Fruit fly (Drosophila melanogaster) whole organism, embryonic: ENCODE results near the gene RpS17.

Experiments
- CG13123 ChIP-seq: fragments of 200-800 bp; sonication (Bioruptor generic); optimal IDR thresholded peaks from 2 replicates; lab custom pipeline; 2016; ENCODE audit warnings: missing biosample characterization, missing genetic modification characterization
- CG14050 ChIP-seq: fragments of 200-800 bp; sonication (Bioruptor generic); IDR thresholded peaks from 3 replicates; pipeline ENCODE4 v1.3.6; 2022; ENCODE audit warnings: missing biosample characterization, missing genetic modification characterization
- CG15696 ChIP-seq: fragments of 200-800 bp; sonication (Bioruptor generic); optimal IDR thresholded peaks from 2 replicates; lab custom pipeline; 2019; ENCODE audit warnings: missing biosample characterization, mild to moderate bottlenecking, missing genetic modification characterization, moderate library complexity
- CG1647 ChIP-seq: fragments of 200-800 bp; sonication (Bioruptor generic); optimal IDR thresholded peaks from 3 replicates; lab custom pipeline; 2016; ENCODE audit warnings: missing biosample characterization, missing genetic modification characterization
- CG16779 ChIP-seq: fragments of 200-800 bp; sonication (Bioruptor generic); IDR thresholded peaks from 2 replicates; pipeline ENCODE4 v1.3.6; 2022; ENCODE audit warnings: missing biosample characterization, missing genetic modification characterization
- CG1832 ChIP-seq: fragments of 200-800 bp; sonication (Bioruptor generic); optimal IDR thresholded peaks from 2 replicates; lab custom pipeline; 2017; ENCODE audit warnings: missing biosample characterization, mild to moderate bottlenecking, missing genetic modification characterization, inconsistent platforms
- CG31388 ChIP-seq: fragments of 200-800 bp; sonication (Bioruptor generic); optimal IDR thresholded peaks from 2 replicates; lab custom pipeline; 2016; ENCODE audit warnings: missing biosample characterization, missing genetic modification characterization
- CG4328 ChIP-seq: fragments of 200-800 bp; sonication (Bioruptor generic); optimal IDR thresholded peaks from 3 replicates; lab custom pipeline; 2017; ENCODE audit warnings: missing biosample characterization, missing genetic modification reagents, missing genetic modification characterization
- CG4707 ChIP-seq: fragments of 200-800 bp; sonication (Bioruptor generic); optimal IDR thresholded peaks from 2 replicates; lab custom pipeline; 2018; ENCODE audit warnings: missing biosample characterization, mild to moderate bottlenecking, missing genetic modification characterization, moderate library complexity
- CG4854 ChIP-seq: fragments of 200-800 bp; sonication (Bioruptor generic); optimal IDR thresholded peaks from 2 replicates; lab custom pipeline; 2016; ENCODE audit warnings: missing biosample characterization, missing genetic modification characterization, inconsistent platforms
- CG5180 ChIP-seq: fragments of 200-800 bp; sonication (Bioruptor generic); optimal IDR thresholded peaks from 3 replicates; lab custom pipeline; 2017; ENCODE audit warnings: missing biosample characterization, missing genetic modification characterization, mild to moderate bottlenecking, moderate library complexity, missing genetic modification reagents
- CG7928 ChIP-seq: fragments of 200-800 bp; sonication (Bioruptor generic); optimal IDR thresholded peaks from 2 replicates; lab custom pipeline; 2017; ENCODE audit warnings: missing biosample characterization, mild to moderate bottlenecking, missing genetic modification characterization
- E2f2 ChIP-seq: fragments of 200-800 bp; sonication (Bioruptor generic); IDR thresholded peaks from 2 replicates; pipeline ENCODE4 v1.3.6; 2022; ENCODE audit warnings: missing biosample characterization, missing genetic modification characterization
- HLH4C ChIP-seq: fragments of 200-800 bp; sonication (Bioruptor generic); IDR thresholded peaks from 3 replicates; pipeline ENCODE4 v1.3.6; 2022; ENCODE audit warnings: missing biosample characterization, missing genetic modification characterization; ENCODE audit not compliant: partially characterized antibody
- HmgD ChIP-seq: fragments of 200-800 bp; sonication (Bioruptor generic); optimal IDR thresholded peaks from 3 replicates; lab custom pipeline; 2016; ENCODE audit warnings: missing biosample characterization, missing genetic modification characterization
- Hr39 ChIP-seq: fragments of >200 bp; optimal IDR thresholded peaks from 2 replicates; lab custom pipeline; 2017
- Max ChIP-seq: fragments of 200-800 bp; sonication (Bioruptor generic); optimal IDR thresholded peaks from 2 replicates; lab custom pipeline; 2016; ENCODE audit warnings: missing biosample characterization, mild to moderate bottlenecking, missing genetic modification characterization
- Med ChIP-seq: fragments of 200-800 bp; sonication (Bioruptor generic); peaks from one replicate; lab custom pipeline; 2016; ENCODE audit warnings: missing biosample characterization, missing genetic modification characterization, mild to moderate bottlenecking, inconsistent platforms, moderate library complexity
- Myb ChIP-seq: fragments of 200-800 bp; sonication (Bioruptor generic); optimal IDR thresholded peaks from 2 replicates; lab custom pipeline; 2016; ENCODE audit warnings: missing biosample characterization, missing genetic modification characterization
- NFAT ChIP-seq: fragments of 200-800 bp; sonication (Bioruptor generic); IDR thresholded peaks from 2 replicates; pipeline ENCODE4 v1.3.6; 2022; ENCODE audit warnings: missing biosample characterization, missing genetic modification characterization
- Nf-YC ChIP-seq: fragments of 200-800 bp; optimal IDR thresholded peaks from 3 replicates; lab custom pipeline; 2019; ENCODE audit warnings: missing biosample characterization, mild to moderate bottlenecking, missing genetic modification characterization, moderate library complexity
- Pdp1 ChIP-seq, 2 experiments: fragments of 200-800 bp; sonication (Bioruptor generic); optimal IDR thresholded peaks; 3 replicates each; lab custom pipeline; 2016; ENCODE audit warnings: missing biosample characterization in 2 of 2, missing genetic modification characterization in 2 of 2, mild to moderate bottlenecking in 1 of 2, moderate library complexity in 1 of 2
- Sin3A ChIP-seq: fragments of >200 bp; optimal IDR thresholded peaks from 2 replicates; lab custom pipeline; 2018
- Ssrp ChIP-seq: fragments of 200-800 bp; sonication (Bioruptor generic); optimal IDR thresholded peaks from 2 replicates; lab custom pipeline; 2018; ENCODE audit warnings: missing biosample characterization, mild to moderate bottlenecking, missing genetic modification characterization, moderate library complexity
- TFAM ChIP-seq: fragments of 200-800 bp; sonication (Bioruptor generic); optimal IDR thresholded peaks from 2 replicates; lab custom pipeline; 2017; ENCODE audit warnings: missing biosample characterization, missing genetic modification characterization, inconsistent platforms
- Taf1 ChIP-seq: fragments of 200-800 bp; sonication (Bioruptor generic); IDR thresholded peaks from 2 replicates; pipeline ENCODE4 v1.3.6; 2022; ENCODE audit warnings: missing biosample characterization, missing genetic modification characterization
- bowl ChIP-seq: fragments of 200-800 bp; sonication (Bioruptor generic); IDR thresholded peaks from 2 replicates; pipeline ENCODE4 v1.3.6; 2022; ENCODE audit warnings: missing biosample characterization, missing genetic modification characterization
- btn ChIP-seq: fragments of 200-800 bp; sonication (Bioruptor generic); optimal IDR thresholded peaks from 2 replicates; lab custom pipeline; 2016; ENCODE audit warnings: missing biosample characterization, missing genetic modification characterization
- caup ChIP-seq: fragments of 200-800 bp; sonication (Bioruptor generic); optimal IDR thresholded peaks from 3 replicates; lab custom pipeline; 2017; ENCODE audit warnings: missing biosample characterization, mild to moderate bottlenecking, missing genetic modification characterization, moderate library complexity; ENCODE audit not compliant: severe bottlenecking
- da ChIP-seq: fragments of 200-800 bp; sonication (Bioruptor generic); optimal IDR thresholded peaks from 2 replicates; lab custom pipeline; 2016; ENCODE audit warnings: missing biosample characterization, missing genetic modification characterization
- dimm ChIP-seq: fragments of 200-800 bp; sonication (Bioruptor generic); IDR thresholded peaks from 2 replicates; pipeline ENCODE4 v1.3.6; 2022; ENCODE audit warnings: missing biosample characterization, missing genetic modification characterization
- eyg ChIP-seq: fragments of 200-800 bp; sonication (Bioruptor generic); optimal IDR thresholded peaks from 3 replicates; lab custom pipeline; 2016; ENCODE audit warnings: missing biosample characterization, missing genetic modification characterization
- fru ChIP-seq: fragments of >200 bp; optimal IDR thresholded peaks from 2 replicates; lab custom pipeline; 2017
- gt ChIP-seq: fragments of 200-800 bp; sonication (Bioruptor generic); IDR thresholded peaks from 2 replicates; pipeline ENCODE4 v1.3.6; 2022; ENCODE audit warnings: missing biosample characterization, missing genetic modification characterization
- kah ChIP-seq: fragments of 200-800 bp; sonication (Bioruptor generic); optimal IDR thresholded peaks from 2 replicates; lab custom pipeline; 2018; ENCODE audit warnings: missing biosample characterization, mild to moderate bottlenecking, missing genetic modification characterization
- lbe ChIP-seq: fragments of 200-800 bp; sonication (Bioruptor generic); optimal IDR thresholded peaks from 2 replicates; lab custom pipeline; 2016; ENCODE audit warnings: missing biosample characterization, mild to moderate bottlenecking, missing genetic modification characterization
- lmd ChIP-seq: fragments of 200-800 bp; sonication (Bioruptor generic); IDR thresholded peaks from 2 replicates; pipeline ENCODE4 v1.3.6; 2022; ENCODE audit warnings: missing biosample characterization, missing genetic modification characterization
- lola ChIP-seq, 3 experiments: fragments of >200 bp in 2 of 3; fragments of 200-800 bp in 1 of 3; sonication (Bioruptor generic) in 1 of 3; optimal IDR thresholded peaks; 2 replicates each; lab custom pipeline; 2017 to 2019; ENCODE audit warnings: missing biosample characterization in 3 of 3, missing genetic modification characterization in 3 of 3, mild to moderate bottlenecking in 1 of 3, moderate library complexity in 1 of 3
- luna ChIP-seq: fragments of 200-800 bp; sonication (Bioruptor generic); optimal IDR thresholded peaks from 2 replicates; lab custom pipeline; 2016; ENCODE audit warnings: missing biosample characterization, missing genetic modification characterization
- mld ChIP-seq: fragments of 200-800 bp; sonication (Bioruptor generic); IDR thresholded peaks from 3 replicates; pipeline ENCODE4 v1.3.6; 2022; ENCODE audit warnings: missing biosample characterization, missing genetic modification characterization; ENCODE audit not compliant: partially characterized antibody
- nmo ChIP-seq: fragments of 200-800 bp; sonication (Bioruptor generic); optimal IDR thresholded peaks from 2 replicates; lab custom pipeline; 2018; ENCODE audit warnings: missing biosample characterization, mild to moderate bottlenecking, missing genetic modification characterization, moderate library complexity
- org-1 ChIP-seq: fragments of 200-800 bp; sonication (Bioruptor generic); optimal IDR thresholded peaks from 2 replicates; lab custom pipeline; 2017; ENCODE audit warnings: missing biosample characterization, missing genetic modification characterization
- pb ChIP-seq: fragments of 200-800 bp; sonication (Bioruptor generic); optimal IDR thresholded peaks from 3 replicates; lab custom pipeline; 2016; ENCODE audit warnings: missing biosample characterization, missing genetic modification characterization
- sd ChIP-seq: fragments of 200-800 bp; sonication (Bioruptor generic); optimal IDR thresholded peaks from 3 replicates; lab custom pipeline; 2018; ENCODE audit warnings: missing biosample characterization, mild to moderate bottlenecking, missing genetic modification characterization, moderate library complexity
- sens-2 ChIP-seq: fragments of 200-800 bp; sonication (Bioruptor generic); IDR thresholded peaks from 2 replicates; pipeline ENCODE4 v1.3.6; 2022; ENCODE audit warnings: missing biosample characterization, missing genetic modification characterization
- sna ChIP-seq: fragments of 200-800 bp; sonication (Bioruptor generic); IDR thresholded peaks from 2 replicates; pipeline ENCODE4 v1.3.6; 2022; ENCODE audit warnings: missing biosample characterization, missing genetic modification characterization; ENCODE audit not compliant: partially characterized antibody
- so ChIP-seq: fragments of 200-800 bp; sonication (Bioruptor generic); IDR thresholded peaks from 3 replicates; pipeline ENCODE4 v1.3.6; 2022; ENCODE audit warnings: missing biosample characterization, missing genetic modification characterization
- sob ChIP-seq: fragments of 200-800 bp; sonication (Bioruptor generic); IDR thresholded peaks from 2 replicates; pipeline ENCODE4 v1.3.6; 2022; ENCODE audit warnings: missing biosample characterization, missing genetic modification characterization
- stwl ChIP-seq: fragments of 200-800 bp; sonication (Bioruptor generic); optimal IDR thresholded peaks from 3 replicates; lab custom pipeline; 2018; ENCODE audit warnings: missing biosample characterization, mild to moderate bottlenecking, missing genetic modification characterization, moderate library complexity
- tna ChIP-seq: fragments of 200-800 bp; sonication (Bioruptor generic); IDR thresholded peaks from 2 replicates; pipeline ENCODE4 v1.3.6; 2022; ENCODE audit warnings: missing biosample characterization, missing genetic modification characterization; ENCODE audit not compliant: partially characterized antibody
- unc-4 ChIP-seq: fragments of 200-800 bp; sonication (Bioruptor generic); IDR thresholded peaks from 2 replicates; pipeline ENCODE4 v1.3.6; 2022; ENCODE audit warnings: missing biosample characterization, missing genetic modification characterization; ENCODE audit not compliant: partially characterized antibody

The RpS17 gene

dm6 chr3L:9441907-9442479 lies 12.4 kb upstream of the RpS17 start, which contains the start of the genes Bet3 and Nf-YA (continued):
- peak; percentile 68 for TF ChIP-seq nmo (GFP tag; lab: Kevin White, UChicago)
- no peak for TF ChIP-seq CG4707 (GFP tag; lab: Kevin White, UChicago)
- TF ChIP-seq Hr39 (lab: Kevin White, UChicago): no peak
- peak; percentile 84 for TF ChIP-seq sna
- TF ChIP-seq gt (GFP tag; lab: Robert Waterston, UW): no peak
- no peak for TF ChIP-seq pb
- peak; percentile 55 for TF ChIP-seq CG15696 (tag; lab: Kevin White, UChicago)
- TF ChIP-seq kah (GFP tag; lab: Kevin White, UChicago): no peak
- no peak for TF ChIP-seq CG4328 (GFP tag; lab: Kevin White, UChicago)
- peak in 1 of 3 experiments; percentile 9 for TF ChIP-seq lola (GFP tag; optimal IDR thresholded peaks at IDR 0.05; lab: Kevin White, UChicago)
- TF ChIP-seq da (GFP tag; lab: Kevin White, UChicago): peak; percentile 0
- TF ChIP-seq tna (GFP tag; lab: Robert Waterston, UW): peak; percentile 66
- TF ChIP-seq caup (GFP tag; lab: Kevin White, UChicago): peak; percentile 35
- TF ChIP-seq sens-2 (GFP tag; lab: Robert Waterston, UW): no peak
- TF ChIP-seq Sin3A (lab: Kevin White, UChicago): peak; percentile 38
- peak; percentile 88 for TF ChIP-seq NFAT (GFP tag; lab: Robert Waterston, UW)
- TF ChIP-seq CG31388 (GFP tag; lab: Kevin White, UChicago): peak; percentile 39
- TF ChIP-seq HmgD (GFP tag; lab: Kevin White, UChicago): peak; percentile 67
- peak; percentile 94 for TF ChIP-seq Med (GFP tag; lab: Kevin White, UChicago)
- peak; percentile 98 for TF ChIP-seq Myb (GFP tag; lab: Kevin White, UChicago)
- no peak for TF ChIP-seq org-1 (GFP tag; lab: Kevin White, UChicago)
- TF ChIP-seq Ssrp (tag; lab: Kevin White, UChicago): peak; percentile 44
- TF ChIP-seq CG4854 (GFP tag; lab: Kevin White, UChicago): peak; percentile 8
- no peak for TF ChIP-seq CG1832
- TF ChIP-seq Nf-YC (tag; lab: Kevin White, UChicago): peak; percentile 43
- no peak for TF ChIP-seq Taf1 (GFP tag; lab: Robert Waterston, UW)
- no peak for TF ChIP-seq TFAM (GFP tag; lab: Kevin White, UChicago)
- TF ChIP-seq HLH4C (GFP tag; lab: Robert Waterston, UW): peak; percentile 69
- no peak for TF ChIP-seq fru
- TF ChIP-seq E2f2 (GFP tag; lab: Robert Waterston, UW): peak; percentile 34; the same call in 1 of the 2 replicates
- TF ChIP-seq sd: peak; percentile 38
- TF ChIP-seq luna (GFP tag; lab: Kevin White, UChicago): peak; percentile 77
- TF ChIP-seq Pdp1 (GFP tag; optimal IDR thresholded peaks at IDR 0.05; lab: Kevin White, UChicago): peak; percentile 39 to 51
- peak; percentile 86 for TF ChIP-seq unc-4 (GFP tag; lab: Robert Waterston, UW)
- TF ChIP-seq lbe: peak; percentile 22
- TF ChIP-seq mld (GFP tag; lab: Robert Waterston, UW): peak; percentile 62; the same call in 1 of the 3 replicates
- TF ChIP-seq dimm: no peak
- no peak for TF ChIP-seq CG13123 (GFP tag; lab: Kevin White, UChicago)
- no peak for TF ChIP-seq CG16779 (GFP tag; lab: Robert Waterston, UW)
- no peak for TF ChIP-seq btn
- TF ChIP-seq bowl: no peak
- TF ChIP-seq sob: peak; percentile 62
- TF ChIP-seq Max (GFP tag; lab: Kevin White, UChicago): no peak
- TF ChIP-seq so (GFP tag; lab: Robert Waterston, UW): no peak
- no peak for TF ChIP-seq CG5180 (GFP tag; lab: Kevin White, UChicago)
- TF ChIP-seq CG7928 (GFP tag; lab: Kevin White, UChicago): peak; percentile 97
- peak; percentile 54 for TF ChIP-seq lmd (GFP tag; lab: Robert Waterston, UW)
- peak; percentile 26 for TF ChIP-seq CG1647
- TF ChIP-seq eyg (GFP tag; lab: Kevin White, UChicago): no peak
- no peak; the same call in 2 of the 3 replicates for TF ChIP-seq CG14050 (GFP tag; lab: Robert Waterston, UW)
- peak; percentile 77 for TF ChIP-seq stwl (tag; lab: Kevin White, UChicago)
